Fruit fly (Drosophila melanogaster) whole organism: ENCODE results near the gene CG7523.

Experiments used
- Dll ChIP-seq: fragments of >200 bp; optimal IDR thresholded peaks from 2 replicates; lab custom pipeline; 2017
- EcR ChIP-seq, 2 experiments: fragments of >200 bp; optimal IDR thresholded peaks; 2 replicates each; lab custom pipeline; 2017; ENCODE audit warnings: missing biosample characterization in 2 of 2, missing genetic modification characterization in 2 of 2, missing genetic modification reagents in 2 of 2
- psq ChIP-seq: fragments of >200 bp; optimal IDR thresholded peaks from 2 replicates; lab custom pipeline; 2017
- usp ChIP-seq: fragments of >200 bp; optimal IDR thresholded peaks from 2 replicates; lab custom pipeline; 2017; ENCODE audit warnings: missing biosample characterization, missing genetic modification characterization, mixed read lengths

DNA sequence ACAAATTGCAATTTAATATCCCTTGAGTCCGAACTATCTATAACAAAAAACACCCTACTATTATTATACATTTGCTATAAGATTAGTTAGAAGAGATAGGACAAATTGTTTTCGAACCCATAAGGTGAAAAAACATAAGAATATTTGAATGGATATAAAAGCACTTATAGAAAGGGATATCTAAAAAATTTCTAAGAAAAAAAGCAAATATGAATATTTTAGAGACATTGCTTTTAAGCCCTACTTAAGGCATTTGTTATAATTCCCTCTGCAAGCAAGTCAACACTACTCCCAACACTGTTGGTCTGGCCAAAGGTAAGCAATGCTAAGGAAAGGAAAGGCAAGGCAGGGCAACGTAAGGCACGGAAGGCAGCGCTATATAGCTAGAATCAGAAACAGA, 39.7 kb upstream of the CG7523 start:
- no peak for TF ChIP-seq Dll
- no peak for TF ChIP-seq EcR (GFP tag; optimal IDR thresholded peaks at IDR 0.05; lab: Kevin White, UChicago)
- no peak for TF ChIP-seq psq (lab: Kevin White, UChicago)
- TF ChIP-seq usp = no peak
